Worm (Caenorhabditis elegans): ENCODE results near the gene aat-7.

DNA sequence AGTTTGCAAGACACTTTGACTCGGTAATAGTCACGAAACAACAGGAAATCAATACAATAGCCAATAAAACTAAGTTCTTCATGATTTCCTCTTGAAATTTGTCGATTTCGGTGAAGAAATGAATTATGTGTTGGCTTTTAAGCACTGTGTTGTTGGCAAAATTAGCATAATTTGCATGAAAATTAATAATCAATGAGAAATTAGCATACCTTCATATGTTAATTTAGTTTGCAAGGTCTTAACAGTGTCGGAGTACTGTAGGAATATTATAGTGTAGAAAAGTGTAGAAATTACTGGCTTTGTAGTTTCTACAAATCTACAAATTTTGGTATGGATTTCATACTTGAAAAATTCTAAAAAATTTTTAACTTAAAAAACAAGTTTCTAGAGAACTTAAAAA, 5.1 kb upstream of the aat-7 start, which contains the start of gene F54D12.9:
- TF ChIP-seq W03F9.2 (tag; optimal IDR thresholded peaks at IDR 0.05) = no peak
- TF ChIP-seq dao-5 (tag; optimal IDR thresholded peaks at IDR 0.05) = no peak
